Worm (Caenorhabditis elegans) whole organism, late embryonic: ENCODE measurements around the gene Y51B9A.5.

Experiments
- dve-1 ChIP-seq: sonication (generic microtip); optimal IDR thresholded peaks from 2 replicates; lab custom pipeline; 2017; ENCODE audit warnings: antibody characterized with exemption, mild to moderate bottlenecking, missing genetic modification characterization, missing compliant biosample characterization
- sox-4 ChIP-seq: sonication (generic microtip); optimal IDR thresholded peaks from 2 replicates; lab custom pipeline; 2017; ENCODE audit warnings: mild to moderate bottlenecking, missing genetic modification characterization, inconsistent platforms, missing compliant biosample characterization

DNA sequence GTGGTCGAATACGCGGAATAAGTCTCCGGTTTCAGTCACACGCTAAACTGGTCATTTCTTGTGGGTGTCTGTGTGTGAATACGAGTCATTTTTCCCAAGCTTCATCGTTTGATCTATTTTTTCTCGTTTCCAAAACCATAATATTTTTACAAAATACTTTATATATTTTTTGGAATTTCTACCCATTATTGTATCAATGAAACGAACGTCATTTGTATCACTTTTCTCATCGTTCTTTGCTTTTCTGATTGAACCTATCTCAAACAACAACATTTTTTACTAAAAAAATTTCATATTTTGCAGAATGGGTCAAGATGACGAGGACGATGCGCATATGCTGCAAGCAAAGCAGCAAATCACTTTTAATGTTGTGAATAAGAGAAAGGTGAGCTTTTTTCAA lies 45.7 kb upstream of the Y51B9A.5 start, which contains the start of gene mel-11:
- no peak for TF ChIP-seq sox-4 (tag; lab: Kevin White, UChicago)
- no peak for TF ChIP-seq dve-1 (tag; lab: Kevin White, UChicago)
